Fruit fly (Drosophila melanogaster) whole organism, embryonic: ENCODE data around the gene chrb.
A peak's percentile ranks its signal among the peaks of the same experiment; 100 is the strongest.

Experiments used
- ATbp ChIP-seq: fragments of 200-800 bp; sonication (Bioruptor generic); optimal IDR thresholded peaks from 2 replicates; lab custom pipeline; 2017; ENCODE audit warnings: missing biosample characterization, mild to moderate bottlenecking, missing genetic modification characterization, missing genetic modification reagents
- Atf3 ChIP-seq: fragments of 200-800 bp; sonication (Bioruptor generic); optimal IDR thresholded peaks from 3 replicates; lab custom pipeline; 2016; ENCODE audit warnings: missing biosample characterization, missing genetic modification characterization
- CG11560 ChIP-seq: fragments of 200-800 bp; sonication (Bioruptor generic); IDR thresholded peaks from 3 replicates; pipeline ENCODE4 v1.3.6; 2022; ENCODE audit warnings: missing biosample characterization, missing genetic modification characterization
- CG1233 ChIP-seq: fragments of 200-800 bp; sonication (Bioruptor generic); optimal IDR thresholded peaks from 4 replicates; lab custom pipeline; 2018; ENCODE audit warnings: missing biosample characterization, mild to moderate bottlenecking, missing genetic modification characterization
- CG14441 ChIP-seq: fragments of 200-800 bp; sonication (Bioruptor generic); IDR thresholded peaks from 2 replicates; pipeline ENCODE4 v1.3.6; 2022; ENCODE audit warnings: missing biosample characterization, missing genetic modification characterization
- CG16815 ChIP-seq: fragments of 200-800 bp; sonication (Bioruptor generic); optimal IDR thresholded peaks from 3 replicates; lab custom pipeline; 2017; ENCODE audit warnings: missing biosample characterization, mild to moderate bottlenecking, missing genetic modification characterization
- CG17829 ChIP-seq: fragments of 200-800 bp; optimal IDR thresholded peaks from 2 replicates; lab custom pipeline; 2019; ENCODE audit warnings: missing biosample characterization, mild to moderate bottlenecking, missing genetic modification characterization, moderate library complexity
- CG2712 ChIP-seq: fragments of 200-800 bp; optimal IDR thresholded peaks from 3 replicates; lab custom pipeline; 2019; ENCODE audit warnings: missing biosample characterization, mild to moderate bottlenecking, missing genetic modification characterization, moderate library complexity
- CG30431 ChIP-seq: fragments of 200-800 bp; sonication (Bioruptor generic); optimal IDR thresholded peaks from 2 replicates; lab custom pipeline; 2017; ENCODE audit warnings: missing biosample characterization, missing genetic modification characterization
- CG31365 ChIP-seq: fragments of 200-800 bp; sonication (Bioruptor generic); optimal IDR thresholded peaks from 2 replicates; lab custom pipeline; 2018; ENCODE audit warnings: missing biosample characterization, mild to moderate bottlenecking, missing genetic modification characterization
- CG32772 ChIP-seq: fragments of 200-800 bp; sonication (Bioruptor generic); IDR thresholded peaks from 2 replicates; pipeline ENCODE4 v1.3.6; 2022; ENCODE audit warnings: missing biosample characterization, missing genetic modification characterization
- CG34422 ChIP-seq: fragments of 200-800 bp; sonication (Bioruptor generic); IDR thresholded peaks from 3 replicates; pipeline ENCODE4 v1.3.6; 2022; ENCODE audit warnings: missing biosample characterization, missing genetic modification characterization
- CG4404 ChIP-seq: fragments of 200-800 bp; sonication (Bioruptor generic); IDR thresholded peaks from 2 replicates; pipeline ENCODE4 v1.3.6; 2022; ENCODE audit warnings: missing biosample characterization, missing genetic modification characterization
- CG4424 ChIP-seq: fragments of 200-800 bp; sonication (Bioruptor generic); optimal IDR thresholded peaks from 3 replicates; lab custom pipeline; 2016; ENCODE audit warnings: missing biosample characterization, missing genetic modification characterization
- CG6175 ChIP-seq: fragments of 200-800 bp; sonication (Bioruptor generic); IDR thresholded peaks from 3 replicates; pipeline ENCODE4 v1.3.6; 2022; ENCODE audit warnings: missing biosample characterization, missing genetic modification characterization
- CG7556 ChIP-seq: fragments of 200-800 bp; sonication (Bioruptor generic); optimal IDR thresholded peaks from 2 replicates; lab custom pipeline; 2017; ENCODE audit warnings: missing biosample characterization, mild to moderate bottlenecking, missing genetic modification characterization
- CG7963 ChIP-seq: fragments of 200-800 bp; sonication (Bioruptor generic); IDR thresholded peaks from 3 replicates; pipeline ENCODE4 v1.3.6; 2022; ENCODE audit warnings: missing biosample characterization, missing genetic modification characterization; ENCODE audit not compliant: partially characterized antibody
- CG8478 ChIP-seq: fragments of >200 bp; optimal IDR thresholded peaks from 2 replicates; lab custom pipeline; 2018
- CG8924 ChIP-seq: fragments of 200-800 bp; optimal IDR thresholded peaks from 3 replicates; lab custom pipeline; 2019; ENCODE audit warnings: missing biosample characterization, mild to moderate bottlenecking, missing genetic modification characterization, moderate library complexity
- D ChIP-seq, 2 experiments: fragments of 200-800 bp in 1 of 2; fragments of >200 bp in 1 of 2; sonication (Bioruptor generic) in 1 of 2; optimal IDR thresholded peaks; 2 replicates in 1 of 2; 3 replicates in 1 of 2; lab custom pipeline; 2017; ENCODE audit warnings: mild to moderate bottlenecking in 1 of 2, missing biosample characterization in 1 of 2, missing genetic modification characterization in 1 of 2, missing genetic modification reagents in 1 of 2
- Deaf1 ChIP-seq: fragments of 200-800 bp; optimal IDR thresholded peaks from 3 replicates; lab custom pipeline; 2019; ENCODE audit warnings: missing biosample characterization, mild to moderate bottlenecking, missing genetic modification characterization, moderate library complexity
- Dfd ChIP-seq, 2 experiments: fragments of >200 bp; optimal IDR thresholded peaks; 2 replicates each; lab custom pipeline; 2017; ENCODE audit warnings: missing biosample characterization in 2 of 2, missing genetic modification characterization in 2 of 2
- Dref ChIP-seq: fragments of 200-800 bp; sonication (Bioruptor generic); IDR thresholded peaks from 2 replicates; pipeline ENCODE4 v1.3.6; 2022; ENCODE audit warnings: missing biosample characterization, missing genetic modification characterization
- Hr3 ChIP-seq: fragments of 200-800 bp; sonication (Bioruptor generic); optimal IDR thresholded peaks from 3 replicates; lab custom pipeline; 2016; ENCODE audit warnings: missing biosample characterization, missing genetic modification characterization
- Lpt ChIP-seq: fragments of >200 bp; optimal IDR thresholded peaks from 2 replicates; lab custom pipeline; 2018; ENCODE audit warnings: missing biosample characterization, missing genetic modification characterization
- NC2α ChIP-seq: fragments of 200-800 bp; sonication (Bioruptor generic); optimal IDR thresholded peaks from 2 replicates; lab custom pipeline; 2016; ENCODE audit warnings: missing biosample characterization, missing genetic modification characterization
- PHDP ChIP-seq: fragments of 200-800 bp; sonication (Bioruptor generic); optimal IDR thresholded peaks from 3 replicates; lab custom pipeline; 2018; ENCODE audit warnings: missing biosample characterization, mild to moderate bottlenecking, missing genetic modification characterization, moderate library complexity
- Pdp1 ChIP-seq, 2 experiments: fragments of 200-800 bp; sonication (Bioruptor generic); optimal IDR thresholded peaks; 3 replicates each; lab custom pipeline; 2016; ENCODE audit warnings: missing biosample characterization in 2 of 2, missing genetic modification characterization in 2 of 2, mild to moderate bottlenecking in 1 of 2, moderate library complexity in 1 of 2
- Six4 ChIP-seq: fragments of 200-800 bp; sonication (Bioruptor generic); optimal IDR thresholded peaks from 2 replicates; lab custom pipeline; 2016; ENCODE audit warnings: missing biosample characterization, missing genetic modification characterization
- bigmax ChIP-seq: fragments of 200-800 bp; sonication (Bioruptor generic); optimal IDR thresholded peaks from 2 replicates; lab custom pipeline; 2018; ENCODE audit warnings: missing biosample characterization, mild to moderate bottlenecking, missing genetic modification characterization
- bsh ChIP-seq, 2 experiments: fragments of 200-800 bp; sonication (Bioruptor generic); optimal IDR thresholded peaks; 2 replicates each; lab custom pipeline; 2017 to 2018; ENCODE audit warnings: mild to moderate bottlenecking in 2 of 2, missing biosample characterization in 2 of 2, missing genetic modification characterization in 2 of 2, moderate library complexity in 1 of 2
- caup ChIP-seq: fragments of 200-800 bp; sonication (Bioruptor generic); optimal IDR thresholded peaks from 3 replicates; lab custom pipeline; 2017; ENCODE audit warnings: missing biosample characterization, mild to moderate bottlenecking, missing genetic modification characterization, moderate library complexity; ENCODE audit not compliant: severe bottlenecking
- crol ChIP-seq: fragments of 200-800 bp; sonication (Bioruptor generic); IDR thresholded peaks from 2 replicates; pipeline ENCODE4 v1.3.6; 2022; ENCODE audit warnings: missing biosample characterization, missing genetic modification characterization
- dan ChIP-seq: fragments of 200-800 bp; sonication (Bioruptor generic); IDR thresholded peaks from 2 replicates; pipeline ENCODE4 v1.3.6; 2022; ENCODE audit warnings: missing biosample characterization, missing genetic modification characterization
- dmrt11E ChIP-seq: fragments of 200-800 bp; sonication (Bioruptor generic); optimal IDR thresholded peaks from 3 replicates; lab custom pipeline; 2018; ENCODE audit warnings: missing biosample characterization, mild to moderate bottlenecking, missing genetic modification characterization, moderate library complexity
- esg ChIP-seq: fragments of 200-800 bp; sonication (Bioruptor generic); conservative IDR thresholded peaks from 2 replicates; pipeline ENCODE4 v1.3.6; 2022; ENCODE audit warnings: missing biosample characterization, missing genetic modification characterization
- ewg ChIP-seq: fragments of 200-800 bp; sonication (Bioruptor generic); optimal IDR thresholded peaks from 3 replicates; lab custom pipeline; 2017; ENCODE audit warnings: mild to moderate bottlenecking, missing biosample characterization, missing genetic modification reagents, missing genetic modification characterization
- grn ChIP-seq: fragments of 200-800 bp; sonication (Bioruptor generic); optimal IDR thresholded peaks from 3 replicates; lab custom pipeline; 2017; ENCODE audit warnings: missing biosample characterization, missing genetic modification characterization
- ind ChIP-seq: fragments of 200-800 bp; sonication (Bioruptor generic); optimal IDR thresholded peaks from 3 replicates; lab custom pipeline; 2016; ENCODE audit warnings: missing biosample characterization, missing genetic modification characterization
- jing ChIP-seq: fragments of 200-800 bp; sonication (Bioruptor generic); optimal IDR thresholded peaks from 2 replicates; lab custom pipeline; 2018; ENCODE audit warnings: missing biosample characterization, mild to moderate bottlenecking, missing genetic modification characterization
- knrl ChIP-seq: fragments of 200-800 bp; sonication (Bioruptor generic); IDR thresholded peaks from 3 replicates; pipeline ENCODE4 v1.3.6; 2022; ENCODE audit warnings: missing biosample characterization, missing genetic modification characterization; ENCODE audit not compliant: partially characterized antibody
- luna ChIP-seq: fragments of 200-800 bp; sonication (Bioruptor generic); optimal IDR thresholded peaks from 2 replicates; lab custom pipeline; 2016; ENCODE audit warnings: missing biosample characterization, missing genetic modification characterization
- otp ChIP-seq: fragments of 200-800 bp; sonication (Bioruptor generic); IDR thresholded peaks from 3 replicates; pipeline ENCODE4, ENCODE4 v1.3.6; 2022; ENCODE audit warnings: missing biosample characterization, missing genetic modification characterization
- p53 ChIP-seq: fragments of 200-800 bp; sonication (Bioruptor generic); optimal IDR thresholded peaks from 2 replicates; lab custom pipeline; 2016; ENCODE audit warnings: missing biosample characterization, missing genetic modification characterization
- pho ChIP-seq: fragments of 200-800 bp; sonication (Bioruptor generic); optimal IDR thresholded peaks from 2 replicates; lab custom pipeline; 2016; ENCODE audit warnings: missing biosample characterization, missing genetic modification characterization
- phol ChIP-seq: fragments of 200-800 bp; sonication (Bioruptor generic); optimal IDR thresholded peaks from 3 replicates; lab custom pipeline; 2018; ENCODE audit warnings: missing biosample characterization, mild to moderate bottlenecking, missing genetic modification characterization, moderate library complexity
- pum ChIP-seq: fragments of 200-800 bp; sonication (Bioruptor generic); optimal IDR thresholded peaks from 2 replicates; lab custom pipeline; 2016; ENCODE audit warnings: missing biosample characterization, missing genetic modification characterization
- ro ChIP-seq: fragments of 200-800 bp; sonication (Bioruptor generic); IDR thresholded peaks from 2 replicates; pipeline ENCODE4 v1.3.6; 2022; ENCODE audit warnings: missing biosample characterization, missing genetic modification characterization
- tap ChIP-seq: fragments of 200-800 bp; optimal IDR thresholded peaks from 3 replicates; lab custom pipeline; 2019; ENCODE audit warnings: missing biosample characterization, mild to moderate bottlenecking, missing genetic modification characterization, moderate library complexity
- trem ChIP-seq: fragments of 200-800 bp; optimal IDR thresholded peaks from 3 replicates; lab custom pipeline; 2019; ENCODE audit warnings: missing biosample characterization, mild to moderate bottlenecking, missing genetic modification characterization, moderate library complexity
- wdn ChIP-seq: fragments of 200-800 bp; sonication (Bioruptor generic); IDR thresholded peaks from 2 replicates; pipeline ENCODE4 v1.3.6; 2022; ENCODE audit warnings: missing biosample characterization, missing genetic modification characterization
- z ChIP-seq: fragments of 200-800 bp; sonication (Bioruptor generic); IDR thresholded peaks from 3 replicates; pipeline ENCODE4 v1.3.6; 2022; ENCODE audit warnings: missing biosample characterization, missing genetic modification characterization

The chrb gene

dm6 chr3L:11465371-11465914 is 21.9 kb upstream of the chrb start, which contains the start of gene Fum3 (continued):
- TF ChIP-seq trem (tag; lab: Kevin White, UChicago) (no peak), p53 (GFP tag; lab: Kevin White, UChicago) (no peak), crol (no peak), CG30431 (GFP tag; lab: Kevin White, UChicago) (no peak), esg (GFP tag; lab: Robert Waterston, UW) (0 out of 2 replicates have a peak, but pooled peaks have one; percentile 25), CG6175 (GFP tag; lab: Robert Waterston, UW) (no peak), tap (tag; lab: Kevin White, UChicago) (no peak), Atf3 (GFP tag; lab: Kevin White, UChicago) (no peak), NC2α (GFP tag; lab: Kevin White, UChicago) (no peak), pho (GFP tag; lab: Kevin White, UChicago) (no peak), z (GFP tag; lab: Robert Waterston, UW) (no peak), CG14441 (GFP tag; lab: Robert Waterston, UW) (peak; percentile 13; the same call in 1 of the 2 replicates), D (optimal IDR thresholded peaks at IDR 0.05; lab: Kevin White, UChicago) (no peak), D (GFP tag; optimal IDR thresholded peaks at IDR 0.05; lab: Kevin White, UChicago) (no peak), ro (GFP tag; lab: Robert Waterston, UW) (no peak), bigmax (no peak), Deaf1 (tag; lab: Kevin White, UChicago) (no peak), CG7556 (GFP tag; lab: Kevin White, UChicago) (no peak), CG8924 (no peak), otp (GFP tag; lab: Robert Waterston, UW) (peak; percentile 24; the same call in 1 of the 3 replicates), CG11560 (no peak), CG8478 (lab: Kevin White, UChicago) (no peak), Dref (GFP tag; lab: Robert Waterston, UW) (no peak), CG31365 (tag; lab: Kevin White, UChicago) (no peak), CG4424 (GFP tag; lab: Kevin White, UChicago) (peak; percentile 33), pum (GFP tag; lab: Kevin White, UChicago) (no peak), bsh (GFP tag; optimal IDR thresholded peaks at IDR 0.05; lab: Kevin White, UChicago) (peak in 1 of 2 experiments; percentile 12), knrl (GFP tag; lab: Robert Waterston, UW) (no peak), luna (GFP tag; lab: Kevin White, UChicago) (no peak), dan (GFP tag; lab: Robert Waterston, UW) (no peak), jing (GFP tag; lab: Kevin White, UChicago) (no peak), CG7963 (GFP tag; lab: Robert Waterston, UW) (no peak), Hr3 (no peak), Dfd (GFP tag; optimal IDR thresholded peaks at IDR 0.05; lab: Kevin White, UChicago) (no peak), ind (GFP tag; lab: Kevin White, UChicago) (no peak), ATbp (GFP tag; lab: Kevin White, UChicago) (no peak), PHDP (tag; lab: Kevin White, UChicago) (no peak), grn (no peak), CG17829 (tag; lab: Kevin White, UChicago) (peak; percentile 18)

DNA sequence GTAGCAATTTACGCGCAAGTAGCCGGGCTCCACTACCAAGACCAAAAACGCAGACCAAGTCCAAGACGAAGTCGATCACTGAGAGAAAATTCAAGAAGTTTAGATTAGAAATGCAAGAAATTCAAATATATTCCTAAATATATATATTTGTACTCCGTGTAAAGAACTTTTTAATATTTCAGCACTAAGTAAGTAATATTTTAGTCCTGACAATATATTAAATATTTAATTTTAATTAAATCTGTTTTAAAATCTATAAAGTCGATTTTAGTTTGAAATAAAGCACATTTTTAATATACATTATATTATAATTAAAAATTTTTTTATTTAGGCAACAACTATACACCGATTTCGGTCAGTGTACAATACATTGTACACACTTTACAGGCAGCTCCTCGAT is 20.4 kb upstream of the chrb start:
- TF ChIP-seq CG4404 (no peak), ewg (GFP tag; lab: Kevin White, UChicago) (no peak), Lpt (GFP tag; lab: Kevin White, UChicago) (no peak), dmrt11E (tag; lab: Kevin White, UChicago) (peak; percentile 47), pum (GFP tag; lab: Kevin White, UChicago) (no peak), wdn (GFP tag; lab: Robert Waterston, UW) (no peak), Hr3 (peak; percentile 35), CG34422 (GFP tag; lab: Robert Waterston, UW) (no peak), CG16815 (no peak), phol (peak; percentile 45), CG2712 (tag; lab: Kevin White, UChicago) (peak; percentile 67), Pdp1 (GFP tag; optimal IDR thresholded peaks at IDR 0.05; lab: Kevin White, UChicago) (no peak), CG1233 (peak; percentile 3), CG32772 (GFP tag; lab: Robert Waterston, UW) (no peak), caup (GFP tag; lab: Kevin White, UChicago) (peak; percentile 7), Six4 (GFP tag; lab: Kevin White, UChicago) (no peak)
